Fruit fly (Drosophila melanogaster) Kc167 (cell line): ENCODE measurements around the gene CG31861.

Experiments
- h ChIP-seq: fragments of >200 bp; optimal IDR thresholded peaks from 3 replicates; lab custom pipeline; 2018; ENCODE audit warnings: missing external identifiers
- insv ChIP-seq: fragments of >200 bp; optimal IDR thresholded peaks from 3 replicates; lab custom pipeline; 2018; ENCODE audit warnings: missing external identifiers
- psq ChIP-seq: fragments of >200 bp; optimal IDR thresholded peaks from 2 replicates; lab custom pipeline; 2017; ENCODE audit warnings: missing external identifiers
- ttk ChIP-seq: sonication (Bioruptor generic); optimal IDR thresholded peaks from 2 replicates; lab custom pipeline; 2017; ENCODE audit warnings: missing external identifiers

DNA sequence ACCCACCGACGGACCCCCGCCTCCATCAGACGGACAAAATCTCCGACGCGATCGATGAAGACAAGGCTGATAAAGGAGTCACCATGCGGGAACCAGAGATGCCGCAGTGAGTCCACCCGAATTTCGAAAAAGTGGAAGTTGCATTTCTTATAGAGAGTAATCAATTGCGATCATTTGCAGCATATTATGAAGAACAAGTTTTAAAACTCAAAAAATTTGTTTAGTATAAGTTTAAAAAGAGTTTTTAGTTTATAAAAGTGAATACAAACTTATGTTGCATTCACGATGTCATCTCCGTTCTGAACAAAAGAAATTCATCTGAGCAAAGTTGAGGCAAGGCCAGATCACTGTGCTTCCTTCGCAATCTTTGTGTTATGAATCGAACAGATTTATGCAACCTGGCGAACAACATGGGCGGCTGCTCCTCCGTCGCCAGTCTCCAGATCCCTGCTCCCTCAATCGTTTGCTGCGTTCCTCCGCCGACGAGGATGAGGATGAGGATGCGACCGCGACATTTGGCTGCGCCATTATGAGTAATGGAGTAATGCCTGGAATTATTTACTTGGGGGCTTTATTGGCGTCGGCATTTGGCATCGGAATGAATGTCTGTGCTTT is 48.5 kb upstream of the CG31861 start:
- TF ChIP-seq psq (no peak), h (lab: Kevin White, UChicago) (no peak), insv (lab: Kevin White, UChicago) (no peak), ttk (lab: Kevin White, UChicago) (no peak)
